Fruit fly (Drosophila melanogaster): ENCODE results near the gene CG33272.

Gene CG33272

dm6 chr3L:11556637-11557036 is 46.2 kb upstream of the CG33272 start (continued):
- TF ChIP-seq Deaf1 (tag; optimal IDR thresholded peaks at IDR 0.05) (no peak), chif (GFP tag; optimal IDR thresholded peaks at IDR 0.05) (no peak), bcd (GFP tag; optimal IDR thresholded peaks at IDR 0.05) (peak; percentile 32), Vsx1 (GFP tag; optimal IDR thresholded peaks at IDR 0.05) (peak; percentile 22), CG11696 (GFP tag; IDR thresholded peaks at IDR 0.05) (peak; percentile 71; the same call in 1 of the 2 replicates), CG5245 (GFP tag; optimal IDR thresholded peaks at IDR 0.05) (no peak), sim (GFP tag; IDR thresholded peaks at IDR 0.05) (no peak), lbe (GFP tag; optimal IDR thresholded peaks at IDR 0.05) (no peak), vvl (GFP tag; IDR thresholded peaks at IDR 0.05) (no peak), CG1602 (GFP tag; optimal IDR thresholded peaks at IDR 0.05) (no peak), hkb (optimal IDR thresholded peaks at IDR 0.05) (no peak), hkb (GFP tag; IDR thresholded peaks at IDR 0.05) (no peak), ro (GFP tag; IDR thresholded peaks at IDR 0.05) (no peak), lmd (GFP tag; IDR thresholded peaks at IDR 0.05) (peak; percentile 18; the same call in 1 of the 2 replicates), hth (optimal IDR thresholded peaks at IDR 0.05) (no peak), fd102C (GFP tag; optimal IDR thresholded peaks at IDR 0.05) (no peak), CG6654 (GFP tag; optimal IDR thresholded peaks at IDR 0.05) (no peak), Dbx (GFP tag; IDR thresholded peaks at IDR 0.05) (peak; percentile 49; the same call in 1 of the 3 replicates), NC2β (GFP tag; optimal IDR thresholded peaks at IDR 0.05) (no peak), CG2199 (GFP tag; IDR thresholded peaks at IDR 0.05) (no peak), pnt (GFP tag; optimal IDR thresholded peaks at IDR 0.05) (no peak), CG10979 (tag; optimal IDR thresholded peaks at IDR 0.05) (no peak), CG7839 (tag; optimal IDR thresholded peaks at IDR 0.05) (peak; percentile 57), CG6813 (GFP tag; optimal IDR thresholded peaks at IDR 0.05) (no peak), gce (GFP tag; IDR thresholded peaks at IDR 0.05) (no peak), CG15514 (GFP tag; optimal IDR thresholded peaks at IDR 0.05) (no peak), Poxn (GFP tag; IDR thresholded peaks at IDR 0.05) (no peak), CG12299 (tag; optimal IDR thresholded peaks at IDR 0.05) (no peak), CG18476 (GFP tag; optimal IDR thresholded peaks at IDR 0.05) (no peak), CG2875 (GFP tag; optimal IDR thresholded peaks at IDR 0.05) (no peak), BtbVII (GFP tag; optimal IDR thresholded peaks at IDR 0.05) (no peak), gro (GFP tag; optimal IDR thresholded peaks at IDR 0.05) (no peak), inv (GFP tag; IDR thresholded peaks at IDR 0.05; ENCODE audit: partially characterized antibody) (no peak), Dek (tag; optimal IDR thresholded peaks at IDR 0.05) (peak; percentile 51), Kr (GFP tag; optimal IDR thresholded peaks at IDR 0.05) (no peak), CG15696 (tag; optimal IDR thresholded peaks at IDR 0.05) (no peak), Ravus (GFP tag; IDR thresholded peaks at IDR 0.05) (no peak), CkIIα-i1 (GFP tag; IDR thresholded peaks at IDR 0.05) (no peak), cas (GFP tag; IDR thresholded peaks at IDR 0.05) (no peak), wdn (GFP tag; IDR thresholded peaks at IDR 0.05) (no peak), tna (GFP tag; IDR thresholded peaks at IDR 0.05; ENCODE audit: partially characterized antibody) (no peak), eve (GFP tag; optimal IDR thresholded peaks at IDR 0.05) (peak in 1 of 2 experiments; percentile 38), Chrac-16 (GFP tag; optimal IDR thresholded peaks at IDR 0.05) (no peak), wek (GFP tag; optimal IDR thresholded peaks at IDR 0.05) (no peak), Gsc (GFP tag; IDR thresholded peaks at IDR 0.05) (no peak), ken (GFP tag; IDR thresholded peaks at IDR 0.05) (no peak), schlank (tag; optimal IDR thresholded peaks at IDR 0.05) (no peak), Mad (GFP tag; optimal IDR thresholded peaks at IDR 0.05) (no peak), twi (tag; optimal IDR thresholded peaks at IDR 0.05) (no peak), CG10321 (GFP tag; IDR thresholded peaks at IDR 0.05) (no peak), CG7963 (GFP tag; IDR thresholded peaks at IDR 0.05; ENCODE audit: partially characterized antibody) (no peak), bbx (GFP tag; IDR thresholded peaks at IDR 0.05; ENCODE audit: partially characterized antibody) (no peak), HmgD (GFP tag; optimal IDR thresholded peaks at IDR 0.05) (no peak)
